Worm (Caenorhabditis elegans) whole organism, L4 larva: ENCODE measurements around the gene ric-7.

ENCODE experiments used
- D1046.2 ChIP-seq: fragments of 200-800 bp; sonication (Bioruptor generic); IDR thresholded peaks from 2 replicates; pipeline ENCODE4 v1.3.6; 2022; ENCODE audit warnings: missing genetic modification characterization, missing compliant biosample characterization
- F49E8.2 ChIP-seq: sonication (generic microtip); optimal IDR thresholded peaks from 2 replicates; lab custom pipeline; 2016; ENCODE audit warnings: missing compliant biosample characterization, mild to moderate bottlenecking, missing genetic modification characterization, borderline replicate concordance
- R02D3.7 ChIP-seq: fragments of 150-350 bp; sonication (generic microtip); optimal IDR thresholded peaks from 3 replicates; lab custom pipeline; 2014; ENCODE audit warnings: missing biosample characterization, missing genetic modification characterization
- T20F7.1 ChIP-seq: fragments of 200-800 bp; sonication (Bioruptor generic); optimal IDR thresholded peaks from 2 replicates; lab custom pipeline; 2018; ENCODE audit warnings: mild to moderate bottlenecking, missing genetic modification characterization, missing compliant biosample characterization
- aha-1 ChIP-seq: fragments of 150-350 bp; peaks from one replicate; lab custom pipeline; 2014; ENCODE audit warnings: missing biosample characterization, missing genetic modification characterization
- arid-1 ChIP-seq: fragments of 200-800 bp; sonication (Bioruptor generic); conservative IDR thresholded peaks from 2 replicates; pipeline ENCODE4 v1.3.6; 2022; ENCODE audit warnings: missing genetic modification reagents, missing genetic modification characterization, missing compliant biosample characterization
- ceh-44 ChIP-seq: fragments of 200-800 bp; sonication (Bioruptor generic); IDR thresholded peaks from 2 replicates; pipeline ENCODE4 v1.3.6; 2022; ENCODE audit warnings: missing genetic modification reagents, missing genetic modification characterization, missing compliant biosample characterization
- ceh-62 ChIP-seq: sonication (generic microtip); optimal IDR thresholded peaks from 2 replicates; lab custom pipeline; 2017; ENCODE audit warnings: missing biosample characterization, missing genetic modification characterization
- ces-1 ChIP-seq: fragments of 150-350 bp; sonication (generic microtip); optimal IDR thresholded peaks from 4 replicates; lab custom pipeline; 2014; ENCODE audit warnings: missing biosample characterization, missing genetic modification reagents, missing genetic modification characterization
- daf-16 ChIP-seq, 3 experiments: sonication (generic microtip); optimal IDR thresholded peaks; 2 replicates each; lab custom pipeline; 2016 to 2017; ENCODE audit warnings: missing genetic modification characterization in 3 of 3, missing genetic modification reagents in 3 of 3, mild to moderate bottlenecking in 2 of 3, missing compliant biosample characterization in 2 of 3, missing biosample characterization in 1 of 3, moderate library complexity in 1 of 3
- dpl-1 ChIP-seq: fragments of 150-350 bp; optimal IDR thresholded peaks from 2 replicates; lab custom pipeline; 2014; ENCODE audit warnings: missing biosample characterization, missing genetic modification reagents, missing genetic modification characterization
- dve-1 ChIP-seq: sonication (generic microtip); optimal IDR thresholded peaks from 2 replicates; lab custom pipeline; 2017; ENCODE audit warnings: antibody characterized with exemption, mild to moderate bottlenecking, missing genetic modification characterization, missing compliant biosample characterization; ENCODE audit not compliant: insufficient read depth
- fos-1 ChIP-seq: fragments of 150-350 bp; optimal IDR thresholded peaks from 2 replicates; lab custom pipeline; 2014; ENCODE audit warnings: missing biosample characterization, missing genetic modification characterization
- gei-8 ChIP-seq: fragments of 200-800 bp; sonication (Bioruptor generic); optimal IDR thresholded peaks from 2 replicates; lab custom pipeline; 2018; ENCODE audit warnings: mild to moderate bottlenecking, missing genetic modification characterization, missing compliant biosample characterization
- hmg-1.1 ChIP-seq: fragments of 200-800 bp; sonication (Bioruptor generic); IDR thresholded peaks from 2 replicates; pipeline ENCODE4 v1.3.6; 2022; ENCODE audit warnings: missing genetic modification reagents, missing genetic modification characterization, missing compliant biosample characterization
- jun-1 ChIP-seq: fragments of 150-350 bp; optimal IDR thresholded peaks from 2 replicates; lab custom pipeline; 2014; ENCODE audit warnings: missing biosample characterization, missing genetic modification reagents, missing genetic modification characterization
- lin-1 ChIP-seq: fragments of 200-800 bp; sonication (Bioruptor generic); IDR thresholded peaks from 2 replicates; pipeline ENCODE4 v1.3.6; 2022; ENCODE audit warnings: missing genetic modification reagents, missing genetic modification characterization, missing compliant biosample characterization
- lin-13 ChIP-seq: fragments of 150-350 bp; optimal IDR thresholded peaks from 2 replicates; lab custom pipeline; 2014; ENCODE audit warnings: missing biosample characterization, missing genetic modification reagents, missing genetic modification characterization
- lin-38 ChIP-seq: fragments of 200-800 bp; sonication (Bioruptor generic); IDR thresholded peaks from 2 replicates; pipeline ENCODE4 v1.3.6; 2022; ENCODE audit warnings: missing genetic modification reagents, missing genetic modification characterization, missing compliant biosample characterization
- lin-39 ChIP-seq: fragments of 150-350 bp; optimal IDR thresholded peaks from 2 replicates; lab custom pipeline; 2014; ENCODE audit warnings: missing biosample characterization, missing genetic modification reagents, missing genetic modification characterization
- lir-3 ChIP-seq: sonication (generic microtip); optimal IDR thresholded peaks from 2 replicates; lab custom pipeline; 2016; ENCODE audit warnings: mild to moderate bottlenecking, missing genetic modification characterization, missing compliant biosample characterization
- madf-5 ChIP-seq, 2 experiments: fragments of 200-800 bp; sonication (Bioruptor generic); IDR thresholded peaks; 2 replicates each; pipeline ENCODE4 v1.3.6; 2022; ENCODE audit warnings: missing compliant biosample characterization in 2 of 2, missing genetic modification characterization in 2 of 2
- mdl-1 ChIP-seq, 2 experiments: fragments of 150-350 bp in 1 of 2; sonication (generic microtip) in 1 of 2; optimal IDR thresholded peaks; 2 replicates each; lab custom pipeline; 2014 to 2017; ENCODE audit warnings: missing biosample characterization in 2 of 2, missing genetic modification characterization in 2 of 2
- mes-2 ChIP-seq: sonication (generic microtip); optimal IDR thresholded peaks from 2 replicates; lab custom pipeline; 2016; ENCODE audit warnings: missing genotype, mild to moderate bottlenecking, missing genetic modification characterization, missing compliant biosample characterization; ENCODE audit not compliant: poor library complexity, severe bottlenecking
- nhr-237 ChIP-seq: sonication (generic microtip); optimal IDR thresholded peaks from 2 replicates; lab custom pipeline; 2017; ENCODE audit warnings: missing biosample characterization, missing genetic modification characterization
- nhr-6 ChIP-seq: fragments of 150-350 bp; optimal IDR thresholded peaks from 2 replicates; lab custom pipeline; 2014; ENCODE audit warnings: missing biosample characterization, missing genetic modification characterization
- nhr-76 ChIP-seq: fragments of 150-350 bp; optimal IDR thresholded peaks from 2 replicates; lab custom pipeline; 2014; ENCODE audit warnings: missing biosample characterization, missing genetic modification characterization
- nhr-77 ChIP-seq: fragments of 150-350 bp; optimal IDR thresholded peaks from 2 replicates; lab custom pipeline; 2014; ENCODE audit warnings: missing biosample characterization, missing genetic modification characterization
- pha-4 ChIP-seq, 2 experiments: fragments of 150-350 bp in 1 of 2; fragments of 200-800 bp in 1 of 2; sonication (Bioruptor generic) in 1 of 2; IDR thresholded peaks in 1 of 2; optimal IDR thresholded peaks in 1 of 2; 2 replicates each; pipeline versions ENCODE4 v1.3.6 to Lab custom; 2014 to 2022; ENCODE audit warnings: missing genetic modification characterization in 2 of 2, missing genetic modification reagents in 2 of 2, missing biosample characterization in 1 of 2, missing compliant biosample characterization in 1 of 2
- saeg-2 ChIP-seq: fragments of 200-800 bp; sonication (Bioruptor generic); IDR thresholded peaks from 2 replicates; pipeline ENCODE4 v1.3.6; 2022; ENCODE audit warnings: missing genetic modification reagents, missing genetic modification characterization, missing compliant biosample characterization
- set-16 ChIP-seq: fragments of 200-800 bp; sonication (Bioruptor generic); IDR thresholded peaks from 2 replicates; pipeline ENCODE4 v1.3.6; 2022; ENCODE audit warnings: missing genetic modification reagents, missing genetic modification characterization, missing compliant biosample characterization
- skn-1 ChIP-seq: fragments of 150-350 bp; optimal IDR thresholded peaks from 2 replicates; lab custom pipeline; 2014; ENCODE audit warnings: missing biosample characterization, missing genetic modification characterization
- spr-1 ChIP-seq: sonication (generic microtip); optimal IDR thresholded peaks from 2 replicates; lab custom pipeline; 2016; ENCODE audit warnings: mild to moderate bottlenecking, missing genetic modification characterization, missing compliant biosample characterization
- unc-39 ChIP-seq: sonication (generic microtip); optimal IDR thresholded peaks from 2 replicates; lab custom pipeline; 2017; ENCODE audit warnings: missing biosample characterization, missing genetic modification characterization
- unc-62 ChIP-seq, 3 experiments: fragments of 150-350 bp in 1 of 3; sonication (generic microtip); optimal IDR thresholded peaks in 2 of 3; peaks in 1 of 3; 1 replicate in 1 of 3; 2 replicates in 2 of 3; lab custom pipeline; 2014 to 2017; ENCODE audit warnings: missing biosample characterization in 3 of 3, missing genetic modification characterization in 3 of 3, missing genetic modification reagents in 3 of 3, missing genotype in 1 of 3
- zfp-2 ChIP-seq: sonication (generic microtip); optimal IDR thresholded peaks from 2 replicates; lab custom pipeline; 2016; ENCODE audit warnings: mild to moderate bottlenecking, missing genetic modification characterization, missing compliant biosample characterization
- zip-11 ChIP-seq: fragments of 200-800 bp; sonication (Bioruptor generic); IDR thresholded peaks from 2 replicates; pipeline ENCODE4 v1.3.6; 2022; ENCODE audit warnings: missing genetic modification characterization, missing compliant biosample characterization
- ztf-11 ChIP-seq: fragments of 150-350 bp; optimal IDR thresholded peaks from 2 replicates; lab custom pipeline; 2014; ENCODE audit warnings: missing biosample characterization, missing genetic modification characterization

The ric-7 gene

ce11 chrV:13960916-13961315 lies 44.8 kb downstream of the ric-7 start, which contains the start of gene srh-24:
TSS of gene srh-24 (minus strand) at chrV:13961016.
- no peak for TF ChIP-seq pha-4 (GFP tag; IDR thresholded peaks at IDR 0.05; lab: Robert Waterston, UW)
- no peak for TF ChIP-seq pha-4 (tag; optimal IDR thresholded peaks at IDR 0.05; lab: Kevin White, UChicago)
- TF ChIP-seq set-16 (GFP tag; lab: Robert Waterston, UW): no peak
- no peak for TF ChIP-seq jun-1 (tag; lab: Kevin White, UChicago)
- TF ChIP-seq mdl-1 (tag; optimal IDR thresholded peaks at IDR 0.05; lab: Kevin White, UChicago): no peak
- no peak for TF ChIP-seq F49E8.2 (tag; lab: Kevin White, UChicago)
- TF ChIP-seq gei-8: no peak
- TF ChIP-seq saeg-2 (GFP tag; lab: Robert Waterston, UW): no peak
- TF ChIP-seq lin-13: no peak
- no peak for TF ChIP-seq dve-1 (tag; lab: Kevin White, UChicago)
- no peak for TF ChIP-seq nhr-76 (tag; lab: Kevin White, UChicago)

ce11 chrV:13958247-13958646 lies 47.5 kb downstream of the ric-7 start, which contains the start of gene R10D12.10:
TSS of gene R10D12.10 (minus strand) at chrV:13958347.
- no peak for TF ChIP-seq lin-39 (tag; lab: Kevin White, UChicago)
- TF ChIP-seq spr-1: no peak
- TF ChIP-seq nhr-76 (tag; lab: Kevin White, UChicago): no peak
- no peak for TF ChIP-seq mes-2 (tag; lab: Kevin White, UChicago)
- no peak for TF ChIP-seq madf-5 (GFP tag; IDR thresholded peaks at IDR 0.05; lab: Robert Waterston, UW)
- TF ChIP-seq F49E8.2 (tag; lab: Kevin White, UChicago): no peak
- no peak for TF ChIP-seq dpl-1 (GFP tag; lab: Kevin White, UChicago)
- TF ChIP-seq ztf-11 (tag; lab: Kevin White, UChicago): no peak
- no peak for TF ChIP-seq lin-38 (GFP tag; lab: Robert Waterston, UW)
- no peak for TF ChIP-seq hmg-1.1 (GFP tag; lab: Robert Waterston, UW)
- no peak for TF ChIP-seq saeg-2 (GFP tag; lab: Robert Waterston, UW)
- TF ChIP-seq dve-1 (tag; lab: Kevin White, UChicago): no peak
- no peak for TF ChIP-seq skn-1 (tag; lab: Kevin White, UChicago)

- TF ChIP-seq nhr-6 (no peak), aha-1 (peak; percentile 91), D1046.2 (GFP tag; lab: Robert Waterston, UW) (no peak), ceh-62 (no peak), zip-11 (GFP tag; lab: Robert Waterston, UW) (no peak), ceh-44 (GFP tag; lab: Robert Waterston, UW) (no peak), zfp-2 (tag; lab: Kevin White, UChicago) (no peak), skn-1 (tag; lab: Kevin White, UChicago) (no peak)
These were observed 48.0 kb downstream of the ric-7 start for ce11 chrV:13957691-13958090.

- TF ChIP-seq set-16 (GFP tag; lab: Robert Waterston, UW) (no peak), unc-39 (tag; lab: Kevin White, UChicago) (no peak), T20F7.1 (GFP tag; lab: Kevin White, UChicago) (no peak), unc-62 (GFP tag; optimal IDR thresholded peaks at IDR 0.05 in 1 of 2; lab: Kevin White, UChicago) (peak in 1 of 2 experiments; percentile 91), unc-62 (tag; optimal IDR thresholded peaks at IDR 0.05; lab: Kevin White, UChicago) (no peak), daf-16 (GFP tag; optimal IDR thresholded peaks at IDR 0.05; lab: Kevin White, UChicago) (no peak), daf-16 (tag; optimal IDR thresholded peaks at IDR 0.05; lab: Kevin White, UChicago) (peak; percentile 29), lin-13 (no peak), ces-1 (GFP tag; lab: Kevin White, UChicago) (no peak), dve-1 (tag; lab: Kevin White, UChicago) (peak; percentile 18), madf-5 (GFP tag; IDR thresholded peaks at IDR 0.05; lab: Robert Waterston, UW) (no peak), nhr-77 (tag; lab: Kevin White, UChicago) (no peak), hmg-1.1 (GFP tag; lab: Robert Waterston, UW) (no peak), fos-1 (tag; lab: Kevin White, UChicago) (no peak), lin-1 (GFP tag; lab: Robert Waterston, UW) (no peak), jun-1 (tag; lab: Kevin White, UChicago) (no peak), lir-3 (no peak), nhr-237 (tag; lab: Kevin White, UChicago) (no peak), R02D3.7 (tag; lab: Kevin White, UChicago) (no peak), arid-1 (GFP tag; lab: Robert Waterston, UW) (no peak), lin-38 (GFP tag; lab: Robert Waterston, UW) (no peak)
These were observed 50.2 kb downstream of the ric-7 start for ce11 chrV:13955370-13956089.
